Fruit fly (Drosophila melanogaster) whole organism, embryonic: ENCODE results near the gene Ir68b.
A peak's percentile ranks its signal among the peaks of the same experiment; 100 is the strongest.

Experiments used
- Atf6 ChIP-seq: fragments of 200-800 bp; sonication (Bioruptor generic); IDR thresholded peaks from 2 replicates; pipeline ENCODE4 v1.3.6; 2022; ENCODE audit warnings: missing biosample characterization, missing genetic modification characterization
- CG12299 ChIP-seq: fragments of 200-800 bp; sonication (Bioruptor generic); optimal IDR thresholded peaks from 2 replicates; lab custom pipeline; 2018; ENCODE audit warnings: missing biosample characterization, mild to moderate bottlenecking, missing genetic modification characterization
- CG13624 ChIP-seq: fragments of 200-800 bp; sonication (Bioruptor generic); optimal IDR thresholded peaks from 2 replicates; lab custom pipeline; 2016; ENCODE audit warnings: missing biosample characterization, missing genetic modification characterization
- CG13894 ChIP-seq: fragments of 200-800 bp; sonication (Bioruptor generic); optimal IDR thresholded peaks from 3 replicates; lab custom pipeline; 2018; ENCODE audit warnings: missing biosample characterization, mild to moderate bottlenecking, missing genetic modification characterization, moderate library complexity
- CG16815 ChIP-seq: fragments of 200-800 bp; sonication (Bioruptor generic); optimal IDR thresholded peaks from 3 replicates; lab custom pipeline; 2017; ENCODE audit warnings: missing biosample characterization, mild to moderate bottlenecking, missing genetic modification characterization
- CG17829 ChIP-seq: fragments of 200-800 bp; optimal IDR thresholded peaks from 2 replicates; lab custom pipeline; 2019; ENCODE audit warnings: missing biosample characterization, mild to moderate bottlenecking, missing genetic modification characterization, moderate library complexity
- CG32772 ChIP-seq: fragments of 200-800 bp; sonication (Bioruptor generic); IDR thresholded peaks from 2 replicates; pipeline ENCODE4 v1.3.6; 2022; ENCODE audit warnings: missing biosample characterization, missing genetic modification characterization
- CG34422 ChIP-seq: fragments of 200-800 bp; sonication (Bioruptor generic); IDR thresholded peaks from 3 replicates; pipeline ENCODE4 v1.3.6; 2022; ENCODE audit warnings: missing biosample characterization, missing genetic modification characterization
- CG3726 ChIP-seq: fragments of 200-800 bp; sonication (Bioruptor generic); IDR thresholded peaks from 3 replicates; pipeline ENCODE4, ENCODE4 v1.3.6; 2022; ENCODE audit warnings: missing biosample characterization, missing genetic modification characterization
- CG6854 ChIP-seq: fragments of 200-800 bp; sonication (Bioruptor generic); optimal IDR thresholded peaks from 3 replicates; lab custom pipeline; 2017; ENCODE audit warnings: missing biosample characterization, mild to moderate bottlenecking, missing genetic modification characterization
- CG7786 ChIP-seq: fragments of 200-800 bp; sonication (Bioruptor generic); optimal IDR thresholded peaks from 2 replicates; lab custom pipeline; 2016; ENCODE audit warnings: missing biosample characterization, missing genetic modification characterization
- CG7928 ChIP-seq: fragments of 200-800 bp; sonication (Bioruptor generic); optimal IDR thresholded peaks from 2 replicates; lab custom pipeline; 2017; ENCODE audit warnings: missing biosample characterization, mild to moderate bottlenecking, missing genetic modification characterization
- CG8359 ChIP-seq: fragments of 200-800 bp; sonication (Bioruptor generic); optimal IDR thresholded peaks from 2 replicates; lab custom pipeline; 2017; ENCODE audit warnings: missing biosample characterization, mild to moderate bottlenecking, missing genetic modification characterization, borderline replicate concordance
- D19A ChIP-seq: fragments of 200-800 bp; optimal IDR thresholded peaks from 3 replicates; lab custom pipeline; 2019; ENCODE audit warnings: missing biosample characterization, mild to moderate bottlenecking, missing genetic modification characterization, moderate library complexity
- D19B ChIP-seq: fragments of 200-800 bp; sonication (Bioruptor generic); optimal IDR thresholded peaks from 2 replicates; lab custom pipeline; 2017; ENCODE audit warnings: missing biosample characterization, mild to moderate bottlenecking, missing genetic modification characterization
- Deaf1 ChIP-seq: fragments of 200-800 bp; optimal IDR thresholded peaks from 3 replicates; lab custom pipeline; 2019; ENCODE audit warnings: missing biosample characterization, mild to moderate bottlenecking, missing genetic modification characterization, moderate library complexity
- Doc2 ChIP-seq: fragments of 200-800 bp; sonication (Bioruptor generic); IDR thresholded peaks from 2 replicates; pipeline ENCODE4 v1.3.6; 2022; ENCODE audit warnings: missing biosample characterization, missing genetic modification characterization
- Drgx ChIP-seq: fragments of 200-800 bp; sonication (Bioruptor generic); IDR thresholded peaks from 2 replicates; pipeline ENCODE4 v1.3.6; 2022; ENCODE audit warnings: missing biosample characterization, missing genetic modification characterization
- Fer1 ChIP-seq: fragments of 200-800 bp; sonication (Bioruptor generic); optimal IDR thresholded peaks from 2 replicates; lab custom pipeline; 2017; ENCODE audit warnings: missing biosample characterization, mild to moderate bottlenecking, missing genetic modification characterization
- GATAe ChIP-seq: fragments of 200-800 bp; sonication (Bioruptor generic); conservative IDR thresholded peaks from 2 replicates; pipeline ENCODE4 v1.3.6; 2022; ENCODE audit warnings: missing biosample characterization, missing genetic modification characterization
- Hand ChIP-seq: fragments of 200-800 bp; sonication (Bioruptor generic); optimal IDR thresholded peaks from 2 replicates; lab custom pipeline; 2017; ENCODE audit warnings: mild to moderate bottlenecking, missing biosample characterization, missing genetic modification reagents, missing genetic modification characterization
- Kr ChIP-seq: fragments of 200-800 bp; sonication (Bioruptor generic); optimal IDR thresholded peaks from 2 replicates; lab custom pipeline; 2017; ENCODE audit warnings: missing biosample characterization, mild to moderate bottlenecking, missing genetic modification characterization
- MESR4 ChIP-seq: fragments of 200-800 bp; sonication (Bioruptor generic); optimal IDR thresholded peaks from 2 replicates; lab custom pipeline; 2018; ENCODE audit warnings: missing biosample characterization, mild to moderate bottlenecking, missing genetic modification characterization, moderate library complexity
- Meics ChIP-seq: fragments of 200-800 bp; sonication (Bioruptor generic); optimal IDR thresholded peaks from 2 replicates; lab custom pipeline; 2017; ENCODE audit warnings: missing biosample characterization, mild to moderate bottlenecking, missing genetic modification characterization
- NC2α ChIP-seq: fragments of 200-800 bp; sonication (Bioruptor generic); optimal IDR thresholded peaks from 2 replicates; lab custom pipeline; 2016; ENCODE audit warnings: missing biosample characterization, missing genetic modification characterization
- Nf-YC ChIP-seq: fragments of 200-800 bp; optimal IDR thresholded peaks from 3 replicates; lab custom pipeline; 2019; ENCODE audit warnings: missing biosample characterization, mild to moderate bottlenecking, missing genetic modification characterization, moderate library complexity
- Sry-δ ChIP-seq: fragments of 200-800 bp; sonication (Bioruptor generic); optimal IDR thresholded peaks from 2 replicates; lab custom pipeline; 2016; ENCODE audit warnings: missing biosample characterization, missing genetic modification characterization
- Trl ChIP-seq, 3 experiments: fragments of >200 bp in 2 of 3; fragments of 200-800 bp in 1 of 3; sonication (Bioruptor generic) in 1 of 3; optimal IDR thresholded peaks; 2 replicates in 1 of 3; 3 replicates in 2 of 3; lab custom pipeline; 2016 to 2017; ENCODE audit warnings: missing biosample characterization in 1 of 3, missing genetic modification characterization in 1 of 3
- bsh ChIP-seq, 2 experiments: fragments of 200-800 bp; sonication (Bioruptor generic); optimal IDR thresholded peaks; 2 replicates each; lab custom pipeline; 2017 to 2018; ENCODE audit warnings: mild to moderate bottlenecking in 2 of 2, missing biosample characterization in 2 of 2, missing genetic modification characterization in 2 of 2, moderate library complexity in 1 of 2
- corto ChIP-seq: fragments of 200-800 bp; sonication (Bioruptor generic); optimal IDR thresholded peaks from 2 replicates; lab custom pipeline; 2016; ENCODE audit warnings: missing biosample characterization, mild to moderate bottlenecking, missing genetic modification characterization, moderate library complexity
- dan ChIP-seq: fragments of 200-800 bp; sonication (Bioruptor generic); IDR thresholded peaks from 2 replicates; pipeline ENCODE4 v1.3.6; 2022; ENCODE audit warnings: missing biosample characterization, missing genetic modification characterization
- disco-r ChIP-seq: fragments of 200-800 bp; sonication (Bioruptor generic); optimal IDR thresholded peaks from 2 replicates; lab custom pipeline; 2016; ENCODE audit warnings: missing biosample characterization, missing genetic modification characterization
- dpn ChIP-seq, 2 experiments: fragments of 200-800 bp; sonication (Bioruptor generic); optimal IDR thresholded peaks; 3 replicates each; lab custom pipeline; 2016; ENCODE audit warnings: missing biosample characterization in 2 of 2, missing genetic modification characterization in 2 of 2
- gt ChIP-seq: fragments of 200-800 bp; sonication (Bioruptor generic); IDR thresholded peaks from 2 replicates; pipeline ENCODE4 v1.3.6; 2022; ENCODE audit warnings: missing biosample characterization, missing genetic modification characterization
- ham ChIP-seq: fragments of 200-800 bp; sonication (Bioruptor generic); IDR thresholded peaks from 2 replicates; pipeline ENCODE4 v1.3.6; 2022; ENCODE audit warnings: missing biosample characterization, missing genetic modification characterization
- klu ChIP-seq: fragments of 200-800 bp; sonication (Bioruptor generic); IDR thresholded peaks from 2 replicates; pipeline ENCODE4 v1.3.6; 2022; ENCODE audit warnings: missing biosample characterization, missing genetic modification characterization
- lbe ChIP-seq: fragments of 200-800 bp; sonication (Bioruptor generic); optimal IDR thresholded peaks from 2 replicates; lab custom pipeline; 2016; ENCODE audit warnings: missing biosample characterization, mild to moderate bottlenecking, missing genetic modification characterization
- nom ChIP-seq: fragments of 200-800 bp; sonication (Bioruptor generic); optimal IDR thresholded peaks from 2 replicates; lab custom pipeline; 2017; ENCODE audit warnings: missing biosample characterization, missing genetic modification characterization, mild to moderate bottlenecking, moderate library complexity, missing genetic modification reagents
- org-1 ChIP-seq: fragments of 200-800 bp; sonication (Bioruptor generic); optimal IDR thresholded peaks from 2 replicates; lab custom pipeline; 2017; ENCODE audit warnings: missing biosample characterization, missing genetic modification characterization
- sc ChIP-seq, 3 experiments: fragments of >200 bp in 2 of 3; fragments of 200-800 bp in 1 of 3; sonication (Bioruptor generic) in 1 of 3; optimal IDR thresholded peaks; 2 replicates in 2 of 3; 3 replicates in 1 of 3; lab custom pipeline; 2017; ENCODE audit warnings: mild to moderate bottlenecking in 1 of 3, missing biosample characterization in 1 of 3, missing genetic modification characterization in 1 of 3, missing genetic modification reagents in 1 of 3
- sens ChIP-seq: fragments of 200-800 bp; sonication (Bioruptor generic); peaks from one replicate; lab custom pipeline; 2016; ENCODE audit warnings: missing biosample characterization, missing genetic modification characterization
- sna ChIP-seq: fragments of 200-800 bp; sonication (Bioruptor generic); IDR thresholded peaks from 2 replicates; pipeline ENCODE4 v1.3.6; 2022; ENCODE audit warnings: missing biosample characterization, missing genetic modification characterization; ENCODE audit not compliant: partially characterized antibody
- ssp ChIP-seq: fragments of 200-800 bp; sonication (Bioruptor generic); IDR thresholded peaks from 2 replicates; pipeline ENCODE4 v1.3.6; 2022; ENCODE audit warnings: missing biosample characterization, missing genetic modification characterization
- tio ChIP-seq: fragments of 200-800 bp; sonication (Bioruptor generic); optimal IDR thresholded peaks from 2 replicates; lab custom pipeline; 2017; ENCODE audit warnings: missing biosample characterization, missing genetic modification characterization, inconsistent platforms
- tll ChIP-seq, 2 experiments: fragments of 200-800 bp in 1 of 2; fragments of >200 bp in 1 of 2; sonication (Bioruptor generic) in 1 of 2; optimal IDR thresholded peaks; 2 replicates each; lab custom pipeline; 2017 to 2019; ENCODE audit warnings: missing biosample characterization in 2 of 2, missing genetic modification characterization in 2 of 2, mild to moderate bottlenecking in 1 of 2, moderate library complexity in 1 of 2
- wdn ChIP-seq: fragments of 200-800 bp; sonication (Bioruptor generic); IDR thresholded peaks from 2 replicates; pipeline ENCODE4 v1.3.6; 2022; ENCODE audit warnings: missing biosample characterization, missing genetic modification characterization
- z ChIP-seq: fragments of 200-800 bp; sonication (Bioruptor generic); IDR thresholded peaks from 3 replicates; pipeline ENCODE4 v1.3.6; 2022; ENCODE audit warnings: missing biosample characterization, missing genetic modification characterization
- zfh2 ChIP-seq: fragments of 200-800 bp; sonication (Bioruptor generic); optimal IDR thresholded peaks from 2 replicates; lab custom pipeline; 2016; ENCODE audit warnings: missing biosample characterization, missing genetic modification characterization

Gene Ir68b

dm6 chr3L:12115966-12116735 is 11.0 kb downstream of the Ir68b start, which contains the start of gene vers (continued):
- TF ChIP-seq CG13624: peak; percentile 50
- peak; percentile 92 for TF ChIP-seq CG7928 (GFP tag; lab: Kevin White, UChicago)
- no peak for TF ChIP-seq CG34422 (GFP tag; lab: Robert Waterston, UW)
- no peak for TF ChIP-seq Nf-YC
- TF ChIP-seq D19A (tag; lab: Kevin White, UChicago): no peak
- no peak for TF ChIP-seq z (GFP tag; lab: Robert Waterston, UW)
- no peak for TF ChIP-seq NC2α (GFP tag; lab: Kevin White, UChicago)
- no peak for TF ChIP-seq CG12299 (tag; lab: Kevin White, UChicago)
- TF ChIP-seq Atf6: peak; percentile 17; the same call in 1 of the 2 replicates
- peak; percentile 97 for TF ChIP-seq Sry-δ (GFP tag; lab: Kevin White, UChicago)
- TF ChIP-seq klu: no peak
- TF ChIP-seq GATAe (GFP tag; lab: Robert Waterston, UW): no peak
- TF ChIP-seq Deaf1: no peak
- TF ChIP-seq ham (GFP tag; lab: Robert Waterston, UW): no peak
- TF ChIP-seq Hand: no peak
- TF ChIP-seq D19B: no peak
- TF ChIP-seq CG13894 (tag; lab: Kevin White, UChicago): no peak
- no peak for TF ChIP-seq tll (GFP tag; optimal IDR thresholded peaks at IDR 0.05; lab: Kevin White, UChicago)
- TF ChIP-seq CG17829 (tag; lab: Kevin White, UChicago): peak; percentile 42
- peak; percentile 88 for TF ChIP-seq sna (GFP tag; lab: Robert Waterston, UW)
- no peak for TF ChIP-seq gt (GFP tag; lab: Robert Waterston, UW)
- TF ChIP-seq CG16815 (GFP tag; lab: Kevin White, UChicago): no peak
- no peak for TF ChIP-seq ssp (GFP tag; lab: Robert Waterston, UW)
- no peak for TF ChIP-seq sc (optimal IDR thresholded peaks at IDR 0.05; lab: Kevin White, UChicago)
- no peak for TF ChIP-seq sc (GFP tag; optimal IDR thresholded peaks at IDR 0.05; lab: Kevin White, UChicago)
- no peak for TF ChIP-seq dan
- no peak for TF ChIP-seq Kr
- TF ChIP-seq, all 482 proteins: peak for 127

dm6 chr3L:12115103-12115502 is 12.1 kb downstream of the Ir68b start:
- TF ChIP-seq Atf6: no peak
- TF ChIP-seq Doc2: no peak
- TF ChIP-seq dpn (GFP tag; optimal IDR thresholded peaks at IDR 0.05; lab: Kevin White, UChicago): no peak
- no peak for TF ChIP-seq zfh2 (GFP tag; lab: Kevin White, UChicago)
- TF ChIP-seq Trl (optimal IDR thresholded peaks at IDR 0.05; lab: Kevin White, UChicago): no peak
- no peak for TF ChIP-seq Trl (GFP tag; optimal IDR thresholded peaks at IDR 0.05; lab: Kevin White, UChicago)
- TF ChIP-seq lbe: peak; percentile 91
- TF ChIP-seq MESR4: no peak
- TF ChIP-seq CG8359 (GFP tag; lab: Kevin White, UChicago): no peak
- no peak for TF ChIP-seq CG3726 (GFP tag; lab: Robert Waterston, UW)
- TF ChIP-seq disco-r (GFP tag; lab: Kevin White, UChicago): no peak
- TF ChIP-seq Meics (GFP tag; lab: Kevin White, UChicago): no peak
- TF ChIP-seq CG7786 (GFP tag; lab: Kevin White, UChicago): no peak
- TF ChIP-seq org-1: no peak
- peak; percentile 78 for TF ChIP-seq nom (GFP tag; lab: Kevin White, UChicago)
- TF ChIP-seq bsh (GFP tag; optimal IDR thresholded peaks at IDR 0.05; lab: Kevin White, UChicago): peak in 1 of 2 experiments; percentile 81
- TF ChIP-seq Drgx: peak; percentile 65
- no peak for TF ChIP-seq CG6854 (GFP tag; lab: Kevin White, UChicago)
- peak; percentile 90 for TF ChIP-seq corto
- no peak for TF ChIP-seq Fer1 (GFP tag; lab: Kevin White, UChicago)
- TF ChIP-seq tio (GFP tag; lab: Kevin White, UChicago): no peak
- no peak for TF ChIP-seq CG32772 (GFP tag; lab: Robert Waterston, UW)
- TF ChIP-seq sens (GFP tag; lab: Kevin White, UChicago): peak; percentile 66
- no peak for TF ChIP-seq wdn (GFP tag; lab: Robert Waterston, UW)
- TF ChIP-seq, all 482 proteins: peak for 6
